Fruit fly (Drosophila melanogaster): ENCODE results near the gene Sox21b.

DNA sequence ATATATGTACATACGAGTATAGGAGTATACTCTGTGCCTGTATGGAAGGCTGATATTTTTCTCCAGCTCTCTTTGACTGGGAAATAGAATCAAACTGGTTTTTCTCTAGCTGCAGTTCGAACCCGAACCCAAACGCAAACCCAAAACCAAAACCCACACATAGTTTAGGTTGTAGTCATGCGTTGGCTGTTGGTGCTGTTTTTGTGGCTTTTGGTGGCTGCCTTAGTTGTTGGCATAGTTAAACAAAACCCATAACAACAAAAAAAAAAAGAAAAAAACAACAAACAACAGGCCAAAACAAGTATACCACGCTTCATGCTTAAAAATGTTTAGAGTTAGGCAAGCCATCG lies 67.1 kb downstream of the Sox21b start:
- TF ChIP-seq CG8478 (optimal IDR thresholded peaks at IDR 0.05): no peak
- no peak for TF ChIP-seq CTCF (optimal IDR thresholded peaks at IDR 0.05)
